Worm (Caenorhabditis elegans): ENCODE data around the gene C07A12.18.

- TF ChIP-seq snpc-4 (tag; optimal IDR thresholded peaks at IDR 0.05) = no peak
- TF ChIP-seq elt-3 (tag; optimal IDR thresholded peaks at IDR 0.05) = no peak
- no peak for TF ChIP-seq sma-3 (GFP tag; optimal IDR thresholded peaks at IDR 0.05)
- TF ChIP-seq nhr-10 (tag; optimal IDR thresholded peaks at IDR 0.05) = no peak
- no peak for TF ChIP-seq zag-1 (tag; optimal IDR thresholded peaks at IDR 0.05)
- TF ChIP-seq ama-1 (optimal IDR thresholded peaks at IDR 0.05) = no peak
- no peak for TF ChIP-seq skn-1 (tag; optimal IDR thresholded peaks at IDR 0.05)
- TF ChIP-seq unc-62 (GFP tag; optimal IDR thresholded peaks at IDR 0.05) = no peak
- TF ChIP-seq sem-4 (tag; optimal IDR thresholded peaks at IDR 0.05) = no peak
- TF ChIP-seq ztf-4 (tag; optimal IDR thresholded peaks at IDR 0.05) = no peak
- no peak for TF ChIP-seq nhr-11 (tag; optimal IDR thresholded peaks at IDR 0.05)
- TF ChIP-seq mdl-1 (tag; optimal IDR thresholded peaks at IDR 0.05) = no peak
Measured at ce11 chrX:4495814-4496567, 53.7 kb downstream of the C07A12.18 start.
